Fruit fly (Drosophila melanogaster): ENCODE results near the gene santa-maria.

DNA sequence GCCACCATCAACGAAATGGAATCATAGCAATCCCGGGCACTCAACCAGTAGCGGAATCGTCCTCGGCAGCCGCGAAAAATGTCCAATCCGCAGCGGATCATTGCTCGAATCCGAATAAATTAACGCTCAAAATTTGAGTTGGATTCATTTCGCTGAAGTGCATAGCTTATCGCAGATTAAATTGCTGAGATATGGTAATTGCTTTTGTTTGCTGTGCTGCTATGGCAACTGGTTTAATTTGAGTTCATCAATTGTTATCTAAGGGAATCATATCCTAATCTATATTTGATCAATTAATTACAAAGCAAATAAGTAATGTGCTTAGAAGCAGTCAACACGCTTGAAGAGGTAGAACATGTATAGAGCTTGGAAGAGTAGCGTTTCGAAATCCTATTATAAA is 11.1 kb upstream of the santa-maria start, which contains the start of gene Gr28b:
- TF ChIP-seq CG8478 (optimal IDR thresholded peaks at IDR 0.05) (no peak), pan (optimal IDR thresholded peaks at IDR 0.05) (no peak), Dll (optimal IDR thresholded peaks at IDR 0.05) (no peak), EcR (GFP tag; optimal IDR thresholded peaks at IDR 0.05) (no peak), psq (optimal IDR thresholded peaks at IDR 0.05) (no peak)
